Worm (Caenorhabditis elegans) whole organism, mixed stage, embryonic: Measurements from ENCODE around the gene T27E9.2.
A peak's percentile ranks its signal among the peaks of the same experiment; 100 is the strongest.

Experiments
- M03D4.4 ChIP-seq: sonication (generic microtip); optimal IDR thresholded peaks from 2 replicates; lab custom pipeline; 2017; ENCODE audit warnings: mild to moderate bottlenecking, missing genetic modification characterization, missing compliant biosample characterization
- bed-3 ChIP-seq: fragments of 200-800 bp; sonication (Bioruptor generic); optimal IDR thresholded peaks from 3 replicates; lab custom pipeline; 2018; ENCODE audit warnings: mild to moderate bottlenecking, missing genetic modification characterization, moderate library complexity, missing compliant biosample characterization
- blmp-1 ChIP-seq: fragments of 150-350 bp; optimal IDR thresholded peaks from 2 replicates; lab custom pipeline; 2014; ENCODE audit warnings: missing biosample characterization, missing genetic modification characterization
- ceh-39 ChIP-seq: fragments of 150-350 bp; optimal IDR thresholded peaks from 2 replicates; lab custom pipeline; 2014; ENCODE audit warnings: missing biosample characterization, missing genetic modification characterization
- ceh-43 ChIP-seq: fragments of 200-800 bp; sonication (Bioruptor generic); optimal IDR thresholded peaks from 2 replicates; lab custom pipeline; 2018; ENCODE audit warnings: mild to moderate bottlenecking, missing genetic modification characterization, moderate library complexity, missing compliant biosample characterization
- ceh-83 ChIP-seq: fragments of 200-800 bp; sonication (Bioruptor generic); optimal IDR thresholded peaks from 2 replicates; lab custom pipeline; 2018; ENCODE audit warnings: mild to moderate bottlenecking, missing genetic modification characterization, missing compliant biosample characterization
- ces-1 ChIP-seq: fragments of 150-350 bp; optimal IDR thresholded peaks from 2 replicates; lab custom pipeline; 2014; ENCODE audit warnings: missing biosample characterization, missing genetic modification reagents, missing genetic modification characterization
- drap-1 ChIP-seq: fragments of 200-800 bp; sonication (Bioruptor generic); optimal IDR thresholded peaks from 3 replicates; lab custom pipeline; 2018; ENCODE audit warnings: mild to moderate bottlenecking, missing genetic modification characterization, missing compliant biosample characterization
- elt-1 ChIP-seq: sonication (generic microtip); optimal IDR thresholded peaks from 2 replicates; lab custom pipeline; 2017; ENCODE audit warnings: missing genetic modification characterization, mild to moderate bottlenecking, missing compliant biosample characterization, antibody characterized with exemption, moderate library complexity, borderline replicate concordance; ENCODE audit not compliant: insufficient read depth
- elt-3 ChIP-seq: fragments of 150-350 bp; optimal IDR thresholded peaks from 2 replicates; lab custom pipeline; 2014; ENCODE audit warnings: missing biosample characterization, missing genetic modification characterization
- ham-2 ChIP-seq: fragments of 200-800 bp; sonication (Bioruptor generic); optimal IDR thresholded peaks from 2 replicates; lab custom pipeline; 2018; ENCODE audit warnings: mild to moderate bottlenecking, missing genetic modification characterization, missing compliant biosample characterization
- hlh-1 ChIP-seq: fragments of 150-350 bp; optimal IDR thresholded peaks from 2 replicates; lab custom pipeline; 2014; ENCODE audit warnings: missing biosample characterization, missing genetic modification reagents, missing genetic modification characterization
- lin-13 ChIP-seq: fragments of 150-350 bp; optimal IDR thresholded peaks from 2 replicates; lab custom pipeline; 2014; ENCODE audit warnings: missing biosample characterization, missing genetic modification characterization
- lin-32 ChIP-seq: fragments of 200-800 bp; sonication (Bioruptor generic); optimal IDR thresholded peaks from 2 replicates; lab custom pipeline; 2018; ENCODE audit warnings: mild to moderate bottlenecking, missing genetic modification characterization, missing compliant biosample characterization
- lsy-2 ChIP-seq: fragments of 150-350 bp; optimal IDR thresholded peaks from 2 replicates; lab custom pipeline; 2014; ENCODE audit warnings: missing biosample characterization, missing genetic modification characterization
- mab-5 ChIP-seq: fragments of 150-350 bp; optimal IDR thresholded peaks from 2 replicates; lab custom pipeline; 2014; ENCODE audit warnings: missing biosample characterization, missing genetic modification characterization
- mep-1 ChIP-seq: fragments of 150-350 bp; optimal IDR thresholded peaks from 2 replicates; lab custom pipeline; 2017; ENCODE audit warnings: missing biosample characterization, missing genetic modification reagents, missing genetic modification characterization, inconsistent platforms
- mls-2 ChIP-seq: sonication (generic microtip); optimal IDR thresholded peaks from 2 replicates; lab custom pipeline; 2016; ENCODE audit warnings: mild to moderate bottlenecking, missing genetic modification characterization, moderate library complexity, missing compliant biosample characterization
- nhr-12 ChIP-seq: fragments of 150-350 bp; optimal IDR thresholded peaks from 2 replicates; lab custom pipeline; 2014; ENCODE audit warnings: missing biosample characterization, missing genetic modification characterization
- nhr-2 ChIP-seq: fragments of 150-350 bp; optimal IDR thresholded peaks from 2 replicates; lab custom pipeline; 2014; ENCODE audit warnings: missing biosample characterization, missing genetic modification characterization
- nhr-28 ChIP-seq: fragments of 150-350 bp; optimal IDR thresholded peaks from 2 replicates; lab custom pipeline; 2014; ENCODE audit warnings: missing biosample characterization, missing genetic modification characterization
- nhr-76 ChIP-seq: sonication (generic microtip); optimal IDR thresholded peaks from 2 replicates; lab custom pipeline; 2017; ENCODE audit warnings: missing biosample characterization, missing genetic modification characterization
- snpc-4 ChIP-seq: fragments of 150-350 bp; optimal IDR thresholded peaks from 2 replicates; lab custom pipeline; 2014; ENCODE audit warnings: missing biosample characterization, missing genetic modification characterization
- sptf-1 ChIP-seq: sonication (generic microtip); optimal IDR thresholded peaks from 2 replicates; lab custom pipeline; 2017; ENCODE audit warnings: mild to moderate bottlenecking, missing genetic modification characterization, moderate library complexity, missing compliant biosample characterization
- tbx-8 ChIP-seq: fragments of 200-800 bp; sonication (Bioruptor generic); optimal IDR thresholded peaks from 2 replicates; lab custom pipeline; 2018; ENCODE audit warnings: mild to moderate bottlenecking, missing genetic modification characterization, moderate library complexity, missing compliant biosample characterization
- unc-120 ChIP-seq: sonication (generic microtip); optimal IDR thresholded peaks from 2 replicates; lab custom pipeline; 2017; ENCODE audit warnings: missing genetic modification characterization, missing compliant biosample characterization; ENCODE audit not compliant: poor library complexity, severe bottlenecking
- unc-62 ChIP-seq: fragments of 150-350 bp; optimal IDR thresholded peaks from 2 replicates; lab custom pipeline; 2014; ENCODE audit warnings: missing biosample characterization, missing genetic modification reagents, missing genetic modification characterization
- zip-8 ChIP-seq: fragments of 150-350 bp; optimal IDR thresholded peaks from 2 replicates; lab custom pipeline; 2014; ENCODE audit warnings: missing biosample characterization, missing genetic modification characterization
- ztf-11 ChIP-seq: fragments of 150-350 bp; optimal IDR thresholded peaks from 2 replicates; lab custom pipeline; 2014; ENCODE audit warnings: missing biosample characterization, missing genetic modification characterization

The T27E9.2 gene

DNA sequence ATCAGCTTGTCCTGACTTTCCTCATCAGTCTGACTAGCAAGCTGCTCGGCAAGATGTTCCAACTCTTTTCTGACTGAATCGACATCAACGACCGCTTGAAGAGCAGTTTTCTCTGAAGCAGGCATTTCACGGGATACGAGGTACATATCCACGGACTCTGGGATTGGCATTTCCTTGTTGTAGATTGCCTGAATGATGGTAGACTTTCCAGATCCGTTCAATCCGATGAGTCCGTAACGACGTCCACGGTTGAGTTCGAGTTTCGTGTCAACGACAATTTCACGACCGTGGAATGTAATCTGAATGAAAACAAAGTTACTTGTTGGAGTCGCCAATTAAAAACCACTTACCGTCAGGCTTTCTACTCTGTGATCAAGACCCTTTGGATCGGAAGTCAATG is 849 bp downstream of the T27E9.2 start:
- TF ChIP-seq nhr-28 (tag; lab: Kevin White, UChicago): no peak
- no peak for TF ChIP-seq drap-1

DNA sequence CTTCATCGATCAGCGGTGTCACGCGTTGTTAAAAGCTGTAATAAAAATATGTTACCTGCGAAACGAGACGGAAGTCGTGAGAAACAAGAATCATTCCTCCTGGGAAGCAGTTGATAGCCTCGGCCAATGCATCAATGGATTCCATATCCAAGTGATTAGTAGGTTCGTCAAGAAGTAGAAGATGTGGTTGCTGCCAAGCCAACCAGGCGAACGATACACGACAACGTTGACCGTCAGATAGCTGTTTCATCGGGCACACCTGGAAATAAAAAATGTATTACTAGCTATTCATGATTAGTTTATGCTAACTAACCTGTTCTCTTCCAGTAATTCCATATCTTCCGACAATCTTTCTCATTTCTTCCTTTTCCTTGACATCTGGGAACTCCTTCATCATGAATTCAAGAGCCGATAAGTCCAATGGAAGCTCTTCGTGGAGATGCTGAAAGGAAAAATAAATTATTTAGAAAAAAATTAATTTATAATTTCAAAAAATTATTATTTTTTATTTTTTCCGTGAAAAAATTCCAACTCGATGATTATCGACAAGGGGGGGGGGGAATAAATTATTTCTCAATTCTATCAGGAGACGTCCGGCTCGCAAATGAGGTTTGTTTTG is 3.3 kb downstream of the T27E9.2 start, which contains the start of gene tag-164:
tag-164 (plus strand) TSS at position 569 of the 619 bp plus-strand sequence.
- TF ChIP-seq ces-1 (no peak), nhr-2 (no peak), sptf-1 (tag; lab: Kevin White, UChicago) (no peak), nhr-76 (no peak), lin-32 (GFP tag; lab: Kevin White, UChicago) (no peak), bed-3 (no peak), mab-5 (tag; lab: Kevin White, UChicago) (no peak), nhr-28 (tag; lab: Kevin White, UChicago) (no peak), ceh-39 (no peak), drap-1 (no peak)
- TF ChIP-seq, all 35 proteins: peak for 0

DNA sequence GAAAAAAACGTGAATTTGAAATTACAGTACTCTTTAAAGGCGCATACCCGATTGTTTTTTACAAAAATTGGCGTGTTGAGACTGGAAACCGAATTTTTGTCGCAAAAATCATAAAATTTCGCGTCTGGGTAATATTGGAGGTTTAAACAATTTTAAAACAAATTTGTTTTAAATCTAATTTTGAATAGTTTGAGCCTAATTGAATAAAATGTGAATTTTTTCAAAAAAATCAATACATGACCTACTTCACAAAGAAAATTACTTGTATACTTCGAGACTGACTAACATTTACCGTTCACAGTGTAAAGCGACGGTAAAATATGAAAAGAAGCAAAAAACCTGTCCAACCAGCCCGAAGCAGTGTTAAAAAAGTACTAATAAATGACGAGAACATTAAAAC is 5.1 kb downstream of the T27E9.2 start:
- no peak for TF ChIP-seq nhr-12 (tag; lab: Kevin White, UChicago)
- TF ChIP-seq lin-32 (GFP tag; lab: Kevin White, UChicago): no peak
- no peak for TF ChIP-seq ceh-43 (GFP tag; lab: Kevin White, UChicago)
- no peak for TF ChIP-seq mep-1
- no peak for TF ChIP-seq ceh-39

DNA sequence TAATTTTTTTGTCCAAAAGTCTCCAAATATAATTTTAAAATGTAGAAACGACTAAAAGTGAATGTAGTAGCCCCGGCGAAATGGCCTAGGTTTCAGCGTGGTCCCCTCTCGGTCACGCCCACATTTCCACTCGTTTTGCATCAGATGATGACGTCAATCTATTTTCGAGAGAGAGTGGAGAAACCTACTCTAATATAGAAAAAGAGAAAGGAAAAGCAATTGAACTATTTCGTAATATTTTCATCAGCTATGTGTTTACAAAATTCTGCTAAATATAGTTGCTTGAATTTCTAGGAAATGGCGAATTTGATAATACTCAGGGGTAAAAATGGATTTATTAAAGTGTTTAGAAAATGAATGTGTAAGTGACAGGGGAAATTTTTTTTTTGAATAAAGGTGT is 6.6 kb downstream of the T27E9.2 start:
- TF ChIP-seq mep-1 (no peak), ces-1 (peak; percentile 26)

- TF ChIP-seq tbx-8 (GFP tag; lab: Kevin White, UChicago) (no peak), lin-32 (GFP tag; lab: Kevin White, UChicago) (no peak), ztf-11 (tag; lab: Kevin White, UChicago) (no peak), unc-62 (GFP tag; lab: Kevin White, UChicago) (no peak), ceh-83 (no peak), blmp-1 (tag; lab: Kevin White, UChicago) (no peak), nhr-12 (tag; lab: Kevin White, UChicago) (no peak), sptf-1 (tag; lab: Kevin White, UChicago) (no peak), elt-1 (tag; lab: Kevin White, UChicago) (no peak), nhr-2 (no peak), mab-5 (tag; lab: Kevin White, UChicago) (no peak), lin-13 (no peak), nhr-28 (tag; lab: Kevin White, UChicago) (no peak), ham-2 (GFP tag; lab: Kevin White, UChicago) (no peak), hlh-1 (no peak), M03D4.4 (tag; lab: Kevin White, UChicago) (no peak), lsy-2 (tag; lab: Kevin White, UChicago) (no peak)
- TF ChIP-seq, all 35 proteins: peak for 0
Observed at ce11 chrIII:13455207-13455606, 7.2 kb downstream of the T27E9.2 start, which contains the start of gene cua-1. Gene cua-1 (minus strand): TSS chrIII:13455307.

DNA sequence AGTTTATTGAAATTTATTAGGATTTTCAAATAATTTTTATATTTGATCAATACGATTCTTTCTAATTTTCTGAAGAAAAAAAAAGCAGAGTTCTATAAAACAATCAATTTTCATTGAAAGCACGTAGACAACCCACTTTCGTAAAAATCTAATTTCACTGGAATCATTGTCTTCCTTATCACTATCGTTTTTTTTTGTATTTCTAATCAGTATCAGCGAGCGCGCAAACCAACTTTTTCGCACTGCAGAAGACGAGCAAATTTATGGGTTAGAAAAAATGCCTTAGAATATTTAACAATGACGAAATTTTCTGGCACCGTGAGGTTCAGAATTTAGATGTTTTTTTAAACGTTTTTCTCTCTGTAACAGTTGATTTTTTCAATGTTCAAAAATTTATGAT is 9.6 kb downstream of the T27E9.2 start:
- TF ChIP-seq elt-3 (tag; lab: Kevin White, UChicago) (no peak), tbx-8 (GFP tag; lab: Kevin White, UChicago) (no peak), ceh-83 (no peak), mls-2 (tag; lab: Kevin White, UChicago) (no peak), snpc-4 (tag; lab: Kevin White, UChicago) (no peak), drap-1 (no peak), nhr-76 (no peak), nhr-2 (no peak), nhr-12 (tag; lab: Kevin White, UChicago) (no peak), sptf-1 (tag; lab: Kevin White, UChicago) (no peak)

DNA sequence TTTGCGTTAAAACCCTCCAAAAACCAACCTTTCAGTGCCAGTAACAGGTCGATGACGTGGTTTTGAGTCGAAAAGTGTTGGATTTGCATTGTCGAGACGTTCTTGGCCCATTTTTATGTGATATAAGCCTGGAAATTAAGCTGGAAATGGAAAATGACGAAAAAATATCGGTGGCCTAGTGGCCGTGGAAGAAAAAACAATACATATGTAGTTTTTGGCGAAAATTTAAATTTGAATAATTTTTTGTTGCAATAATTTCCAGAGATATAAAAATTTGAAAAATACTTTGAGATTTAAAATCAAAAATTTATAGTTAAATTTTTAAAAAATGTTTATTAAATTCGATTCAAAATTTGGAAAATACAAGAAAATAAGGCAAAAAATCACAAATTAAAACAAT is 23.0 kb downstream of the T27E9.2 start, which contains the start of gene ciao-2B:
ciao-2B (minus strand) TSS at position 130 of the 400 bp plus-strand sequence.
- TF ChIP-seq ham-2 (GFP tag; lab: Kevin White, UChicago) (no peak), zip-8 (tag; lab: Kevin White, UChicago) (no peak), unc-120 (tag; lab: Kevin White, UChicago) (no peak)
- TF ChIP-seq, all 35 proteins: peak for 0
